Fruit fly (Drosophila melanogaster): Measurements from ENCODE around the gene Top1.

Gene Top1

dm6 chrX:15323302-15323880, 4.1 kb downstream of the Top1 start (continued):
- TF ChIP-seq unc-4 (GFP tag; IDR thresholded peaks at IDR 0.05; ENCODE audit: partially characterized antibody): peak; percentile 57
- peak; percentile 81 for TF ChIP-seq NC2α (GFP tag; optimal IDR thresholded peaks at IDR 0.05)
- peak; percentile 98 for TF ChIP-seq gce (GFP tag; IDR thresholded peaks at IDR 0.05)
- TF ChIP-seq CG10959 (GFP tag; IDR thresholded peaks at IDR 0.05): peak; percentile 75
- TF ChIP-seq ham (GFP tag; IDR thresholded peaks at IDR 0.05): peak; percentile 68; the same call in 1 of the 2 replicates
- TF ChIP-seq CG9609 (GFP tag; optimal IDR thresholded peaks at IDR 0.05): peak; percentile 85
- peak; percentile 73 for TF ChIP-seq dmrt99B (tag; optimal IDR thresholded peaks at IDR 0.05)
- peak; percentile 74 for TF ChIP-seq CG7372 (GFP tag; IDR thresholded peaks at IDR 0.05)
- TF ChIP-seq kay (GFP tag; optimal IDR thresholded peaks at IDR 0.05): peak; percentile 88
- TF ChIP-seq CG34224 (GFP tag; IDR thresholded peaks at IDR 0.05; ENCODE audit: partially characterized antibody): peak; percentile 54; the same call in 1 of the 3 replicates
- TF ChIP-seq bsh (GFP tag; optimal IDR thresholded peaks at IDR 0.05): peak; percentile 13 to 75
- peak; percentile 85 for TF ChIP-seq CG9215 (GFP tag; IDR thresholded peaks at IDR 0.05)
- peak; percentile 90 for TF ChIP-seq Aef1 (GFP tag; IDR thresholded peaks at IDR 0.05)
- TF ChIP-seq CG34376 (GFP tag; optimal IDR thresholded peaks at IDR 0.05): peak; percentile 92
- peak; percentile 56 for TF ChIP-seq Sry-δ (GFP tag; optimal IDR thresholded peaks at IDR 0.05)
- TF ChIP-seq klu (GFP tag; IDR thresholded peaks at IDR 0.05): peak; percentile 72
- TF ChIP-seq nerfin-1 (tag; optimal IDR thresholded peaks at IDR 0.05): peak; percentile 49
- peak; percentile 93 for TF ChIP-seq rib (GFP tag; IDR thresholded peaks at IDR 0.05)
- peak; percentile 100 for TF ChIP-seq crol (GFP tag; IDR thresholded peaks at IDR 0.05)

DNA sequence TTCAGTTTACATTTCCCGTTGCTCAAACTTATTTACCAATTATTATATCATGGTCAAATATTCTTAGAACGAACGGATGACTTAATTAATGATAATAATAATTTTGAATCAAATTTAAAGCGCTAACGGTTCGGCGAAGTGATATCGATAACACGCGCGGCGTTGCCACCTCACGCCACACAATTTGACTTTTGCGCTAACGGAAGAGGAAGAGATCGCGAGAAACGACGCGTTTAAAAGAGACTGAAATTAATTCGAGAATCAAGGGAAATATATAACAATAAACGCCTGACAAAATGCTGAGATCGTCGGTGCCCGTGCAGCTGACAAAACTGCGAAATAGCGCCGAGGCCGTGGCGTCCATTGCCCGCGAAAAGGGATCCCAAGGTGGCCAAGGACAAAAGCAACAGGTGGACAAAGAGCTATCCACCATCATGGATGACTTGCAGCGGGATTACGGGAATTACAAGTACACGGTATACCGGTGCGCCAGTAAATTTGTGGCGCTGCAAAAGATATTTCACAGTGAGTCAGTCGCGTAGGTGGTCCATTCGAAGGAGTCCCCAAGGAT, 9.0 kb downstream of the Top1 start, which contains the start of gene dah:
dah (plus strand) TSS at position 195 of the 571 bp plus-strand sequence.
- TF ChIP-seq CG34224 (GFP tag; IDR thresholded peaks at IDR 0.05; ENCODE audit: partially characterized antibody) (peak; percentile 42; the same call in 1 of the 3 replicates), gfzf (GFP tag; optimal IDR thresholded peaks at IDR 0.05) (peak; percentile 31), MBD-R2 (GFP tag; IDR thresholded peaks at IDR 0.05) (peak; percentile 53), CG13287 (GFP tag; IDR thresholded peaks at IDR 0.05; ENCODE audit: partially characterized antibody) (peak; percentile 37; the same call in 1 of the 2 replicates), Ets97D (GFP tag; optimal IDR thresholded peaks at IDR 0.05) (peak; percentile 57), CG2875 (GFP tag; optimal IDR thresholded peaks at IDR 0.05) (no peak), hkb (optimal IDR thresholded peaks at IDR 0.05) (no peak), hkb (GFP tag; IDR thresholded peaks at IDR 0.05) (no peak), phol (tag; optimal IDR thresholded peaks at IDR 0.05) (peak; percentile 30), kah (GFP tag; optimal IDR thresholded peaks at IDR 0.05) (peak; percentile 82), scrt (GFP tag; optimal IDR thresholded peaks at IDR 0.05) (peak; percentile 38), CG14710 (tag; optimal IDR thresholded peaks at IDR 0.05) (peak; percentile 20), dimm (GFP tag; IDR thresholded peaks at IDR 0.05) (no peak), bsh (GFP tag; optimal IDR thresholded peaks at IDR 0.05) (no peak), ftz-f1 (GFP tag; optimal IDR thresholded peaks at IDR 0.05) (peak; percentile 49), unc-4 (GFP tag; IDR thresholded peaks at IDR 0.05; ENCODE audit: partially characterized antibody) (peak; percentile 32; the same call in 1 of the 2 replicates), Dp (GFP tag; optimal IDR thresholded peaks at IDR 0.05) (peak; percentile 84), gsb-n (tag; optimal IDR thresholded peaks at IDR 0.05) (no peak), BEAF-32 (GFP tag; optimal IDR thresholded peaks at IDR 0.05) (peak; percentile 53), Hr51 (GFP tag; optimal IDR thresholded peaks at IDR 0.05) (peak in 1 of 2 experiments; percentile 15), CG10267 (tag; optimal IDR thresholded peaks at IDR 0.05) (peak; percentile 10), CG9797 (GFP tag; optimal IDR thresholded peaks at IDR 0.05) (peak; percentile 23), Hr39 (optimal IDR thresholded peaks at IDR 0.05) (no peak), yki (optimal IDR thresholded peaks at IDR 0.05) (no peak), Dll (GFP tag; IDR thresholded peaks at IDR 0.05; ENCODE audit: partially characterized antibody) (0 out of 4 replicates have a peak, but pooled peaks have one; percentile 29), amos (GFP tag; IDR thresholded peaks at IDR 0.05; ENCODE audit: partially characterized antibody) (peak; percentile 29; the same call in 1 of the 2 replicates), CG2116 (GFP tag; optimal IDR thresholded peaks at IDR 0.05) (peak; percentile 48), Sry-δ (GFP tag; optimal IDR thresholded peaks at IDR 0.05) (peak; percentile 41), tll (GFP tag; optimal IDR thresholded peaks at IDR 0.05) (peak in 1 of 2 experiments; percentile 98), CG17186 (GFP tag; optimal IDR thresholded peaks at IDR 0.05) (peak; percentile 56), CoRest (tag; optimal IDR thresholded peaks at IDR 0.05) (peak; percentile 9), CG17385 (GFP tag; optimal IDR thresholded peaks at IDR 0.05) (peak; percentile 95)
